Worm (Caenorhabditis elegans) whole organism, late embryonic: ENCODE results near the gene fipr-5.

Experiments
- C38D4.7 ChIP-seq: fragments of 200-800 bp; sonication (Bioruptor generic); optimal IDR thresholded peaks from 2 replicates; lab custom pipeline; 2018; ENCODE audit warnings: mild to moderate bottlenecking, missing genetic modification characterization, moderate library complexity, missing compliant biosample characterization
- pha-4 ChIP-seq: fragments of 150-350 bp; optimal IDR thresholded peaks from 2 replicates; lab custom pipeline; 2018; ENCODE audit warnings: missing biosample characterization, missing genetic modification reagents, missing genetic modification characterization

- TF ChIP-seq pha-4 (tag; lab: Kevin White, UChicago), result no peak
- no peak for TF ChIP-seq C38D4.7 (GFP tag; lab: Kevin White, UChicago)
Observed at ce11 chrV:10212627-10213026, 8.6 kb downstream of the fipr-5 start, which contains the start of gene hpo-40.
